Worm (Caenorhabditis elegans) whole organism, midembryonic: ENCODE measurements around the gene dnj-16.
A peak's percentile ranks its signal among the peaks of the same experiment; 100 is the strongest.

Experiments used
- T22C8.4 ChIP-seq: fragments of 200-800 bp; sonication (Bioruptor generic); IDR thresholded peaks from 2 replicates; pipeline ENCODE4 v1.3.6; 2022; ENCODE audit warnings: missing genetic modification characterization, missing compliant biosample characterization
- cog-1 ChIP-seq: sonication (generic microtip); optimal IDR thresholded peaks from 2 replicates; lab custom pipeline; 2016; ENCODE audit warnings: missing genetic modification characterization, missing compliant biosample characterization
- flt-1 ChIP-seq: fragments of 200-800 bp; sonication (Bioruptor generic); IDR thresholded peaks from 2 replicates; pipeline ENCODE4 v1.3.6; 2022; ENCODE audit warnings: missing genetic modification characterization, missing compliant biosample characterization
- klf-2 ChIP-seq: fragments of 200-800 bp; sonication (Bioruptor generic); conservative IDR thresholded peaks from 2 replicates; pipeline ENCODE4 v1.3.6; 2022; ENCODE audit warnings: missing genetic modification reagents, missing genetic modification characterization, missing compliant biosample characterization
- med-1 ChIP-seq: sonication (generic microtip); optimal IDR thresholded peaks from 2 replicates; lab custom pipeline; 2017; ENCODE audit warnings: missing genetic modification characterization, mild to moderate bottlenecking, missing compliant biosample characterization, antibody characterized with exemption, missing genetic modification reagents; ENCODE audit not compliant: insufficient read depth
- ref-1 ChIP-seq: fragments of 200-800 bp; sonication (Bioruptor generic); conservative IDR thresholded peaks from 2 replicates; pipeline ENCODE4 v1.3.6; 2022; ENCODE audit warnings: missing genetic modification reagents, missing genetic modification characterization, missing compliant biosample characterization
- tab-1 ChIP-seq: fragments of 200-800 bp; sonication (Bioruptor generic); IDR thresholded peaks from 2 replicates; pipeline ENCODE4 v1.3.6; 2022; ENCODE audit warnings: missing genetic modification characterization, missing compliant biosample characterization
- ztf-23 ChIP-seq: fragments of 200-800 bp; sonication (Bioruptor generic); IDR thresholded peaks from 2 replicates; pipeline ENCODE4 v1.3.6; 2022; ENCODE audit warnings: missing genetic modification reagents, missing genetic modification characterization, missing compliant biosample characterization
- ztf-29 ChIP-seq: fragments of 200-800 bp; sonication (Bioruptor generic); IDR thresholded peaks from 2 replicates; pipeline ENCODE4 v1.3.6; 2022; ENCODE audit warnings: missing genetic modification reagents, missing genetic modification characterization, missing compliant biosample characterization

dnj-16 gene

ce11 chrIII:4160937-4161336 lies 30.0 kb upstream of the dnj-16 start, which contains the start of gene C01G12.16:
Gene C01G12.16 (plus strand): TSS chrIII:4161237.
- TF ChIP-seq cog-1 (tag; lab: Kevin White, UChicago) (no peak), tab-1 (GFP tag; lab: Robert Waterston, UW) (no peak)

- TF ChIP-seq ztf-23 (GFP tag; lab: Robert Waterston, UW) (no peak), med-1 (GFP tag; lab: Kevin White, UChicago) (no peak)
Observed at ce11 chrIII:4164071-4164470, 26.9 kb upstream of the dnj-16 start, which contains the start of gene C16C10.8. Gene C16C10.8 (minus strand): TSS chrIII:4164171.

ce11 chrIII:4166745-4167144 lies 24.2 kb upstream of the dnj-16 start, which contains the start of gene rnf-5:
Gene rnf-5 (minus strand): TSS chrIII:4166845.
- TF ChIP-seq klf-2 (GFP tag; lab: Robert Waterston, UW) (no peak), flt-1 (GFP tag; lab: Robert Waterston, UW) (no peak), T22C8.4 (GFP tag; lab: Robert Waterston, UW) (no peak), cog-1 (tag; lab: Kevin White, UChicago) (no peak), med-1 (GFP tag; lab: Kevin White, UChicago) (no peak), ztf-29 (GFP tag; lab: Robert Waterston, UW) (no peak), ref-1 (GFP tag; lab: Robert Waterston, UW) (no peak), ztf-23 (GFP tag; lab: Robert Waterston, UW) (no peak), tab-1 (GFP tag; lab: Robert Waterston, UW) (no peak)

DNA sequence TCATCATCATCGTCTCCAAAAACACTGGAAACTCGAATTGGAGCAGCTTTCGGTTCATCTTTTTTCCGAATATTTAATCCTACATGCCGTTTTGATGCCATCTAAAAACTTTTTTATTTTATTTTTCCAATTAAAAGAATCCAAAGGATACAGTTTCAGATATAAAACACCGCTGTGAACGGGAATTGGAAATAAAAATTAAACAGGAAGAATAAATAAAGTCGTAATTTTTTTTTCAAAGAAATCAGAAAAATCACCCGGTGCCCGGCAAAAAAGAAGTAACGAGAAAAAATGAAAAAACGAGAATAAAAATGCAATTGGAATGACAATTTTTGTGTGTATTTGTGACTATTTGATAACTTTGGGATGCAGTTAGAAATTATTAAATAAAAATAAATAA lies 22.3 kb upstream of the dnj-16 start, which contains the start of gene ccdc-55:
Gene ccdc-55, minus strand, starts transcription at position 101 of the 400 bp plus-strand sequence.
- no peak for TF ChIP-seq ztf-23 (GFP tag; lab: Robert Waterston, UW)

ce11 chrIII:4170903-4171377 lies 20.0 kb upstream of the dnj-16 start, which contains the start of the genes rnf-121 and C16C10.4:
Gene rnf-121 (minus strand): TSS chrIII:4170953.
Gene C16C10.4 (plus strand): TSS chrIII:4171336.
- TF ChIP-seq ztf-23 (GFP tag; lab: Robert Waterston, UW) (peak; percentile 91), med-1 (GFP tag; lab: Kevin White, UChicago) (peak; percentile 98), tab-1 (GFP tag; lab: Robert Waterston, UW) (peak; percentile 91), klf-2 (GFP tag; lab: Robert Waterston, UW) (peak; percentile 93), cog-1 (tag; lab: Kevin White, UChicago) (peak; percentile 63), flt-1 (GFP tag; lab: Robert Waterston, UW) (peak; percentile 95), ztf-29 (GFP tag; lab: Robert Waterston, UW) (peak; percentile 86), ref-1 (GFP tag; lab: Robert Waterston, UW) (peak; percentile 69), T22C8.4 (GFP tag; lab: Robert Waterston, UW) (peak; percentile 65)

ce11 chrIII:4172210-4172609 lies 18.7 kb upstream of the dnj-16 start:
- TF ChIP-seq ztf-29 (GFP tag; lab: Robert Waterston, UW) (no peak), med-1 (GFP tag; lab: Kevin White, UChicago) (no peak), tab-1 (GFP tag; lab: Robert Waterston, UW) (no peak), klf-2 (GFP tag; lab: Robert Waterston, UW) (no peak), ztf-23 (GFP tag; lab: Robert Waterston, UW) (no peak), T22C8.4 (GFP tag; lab: Robert Waterston, UW) (no peak), cog-1 (tag; lab: Kevin White, UChicago) (no peak), flt-1 (GFP tag; lab: Robert Waterston, UW) (no peak), ref-1 (GFP tag; lab: Robert Waterston, UW) (no peak)

DNA sequence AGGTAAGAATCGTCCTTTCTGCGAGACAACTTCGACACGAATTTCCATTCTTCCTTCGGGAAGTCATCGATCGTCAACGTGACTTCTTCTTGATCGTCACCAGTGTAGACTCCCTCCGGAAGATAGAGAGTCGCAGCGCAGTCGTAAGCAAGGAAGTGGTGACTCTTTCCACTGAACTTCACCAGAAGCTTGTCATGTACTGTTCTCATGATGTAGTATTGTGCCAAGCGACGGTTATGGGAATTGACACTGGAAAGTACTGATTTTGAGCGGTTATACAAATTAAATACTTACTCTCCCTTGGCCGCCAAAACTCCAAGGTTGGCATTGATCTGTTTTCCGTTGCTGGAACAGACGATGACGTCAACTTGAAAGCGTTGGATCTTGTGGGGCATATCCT lies 15.5 kb upstream of the dnj-16 start:
- no peak for TF ChIP-seq ref-1 (GFP tag; lab: Robert Waterston, UW)
- TF ChIP-seq flt-1 (GFP tag; lab: Robert Waterston, UW): no peak
- TF ChIP-seq T22C8.4 (GFP tag; lab: Robert Waterston, UW): no peak
- no peak for TF ChIP-seq klf-2 (GFP tag; lab: Robert Waterston, UW)
- TF ChIP-seq tab-1 (GFP tag; lab: Robert Waterston, UW): no peak
- TF ChIP-seq cog-1 (tag; lab: Kevin White, UChicago): no peak

ce11 chrIII:4176109-4176596 lies 14.8 kb upstream of the dnj-16 start, which contains the start of the genes hrde-1 and C16C10.13:
Gene hrde-1 (minus strand): TSS chrIII:4176159.
Gene C16C10.13 (plus strand): TSS chrIII:4176440.
- no peak for TF ChIP-seq ztf-29 (GFP tag; lab: Robert Waterston, UW)
- TF ChIP-seq tab-1 (GFP tag; lab: Robert Waterston, UW): no peak
- TF ChIP-seq cog-1 (tag; lab: Kevin White, UChicago): no peak
- no peak for TF ChIP-seq med-1 (GFP tag; lab: Kevin White, UChicago)
- TF ChIP-seq flt-1 (GFP tag; lab: Robert Waterston, UW): no peak
- TF ChIP-seq klf-2 (GFP tag; lab: Robert Waterston, UW): no peak
- TF ChIP-seq T22C8.4 (GFP tag; lab: Robert Waterston, UW): no peak
- TF ChIP-seq ref-1 (GFP tag; lab: Robert Waterston, UW): no peak
- TF ChIP-seq ztf-23 (GFP tag; lab: Robert Waterston, UW): no peak

DNA sequence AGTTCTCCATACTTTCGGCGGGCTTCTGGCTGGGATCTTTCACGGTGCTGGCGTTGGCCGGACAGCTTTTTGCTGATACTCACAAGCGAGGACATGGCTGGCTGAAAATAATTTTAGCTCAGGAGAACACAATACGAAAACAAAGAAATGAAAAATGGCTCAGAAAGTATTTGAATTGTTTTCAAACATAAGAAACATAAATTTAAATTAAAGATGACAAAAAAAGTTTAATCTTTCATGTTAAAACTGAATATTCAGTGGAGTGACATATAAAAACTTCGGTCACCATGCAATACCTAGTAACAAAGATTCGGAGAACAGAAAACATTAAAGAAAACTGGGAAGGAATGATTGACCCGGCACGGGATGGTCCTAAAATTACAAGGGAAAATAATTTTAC lies 12.4 kb upstream of the dnj-16 start, which contains the start of gene C16C10.2:
Gene C16C10.2, minus strand, starts transcription at position 101 of the 400 bp plus-strand sequence.
- TF ChIP-seq ref-1 (GFP tag; lab: Robert Waterston, UW): no peak
- no peak for TF ChIP-seq ztf-29 (GFP tag; lab: Robert Waterston, UW)
- TF ChIP-seq ztf-23 (GFP tag; lab: Robert Waterston, UW): no peak
- no peak for TF ChIP-seq flt-1 (GFP tag; lab: Robert Waterston, UW)
- TF ChIP-seq cog-1 (tag; lab: Kevin White, UChicago): no peak
- no peak for TF ChIP-seq med-1 (GFP tag; lab: Kevin White, UChicago)
- TF ChIP-seq klf-2 (GFP tag; lab: Robert Waterston, UW): no peak
- no peak for TF ChIP-seq T22C8.4 (GFP tag; lab: Robert Waterston, UW)
- no peak for TF ChIP-seq tab-1 (GFP tag; lab: Robert Waterston, UW)
